Worm (Caenorhabditis elegans): Measurements from ENCODE around the gene F32H5.4.

F32H5.4 gene

DNA sequence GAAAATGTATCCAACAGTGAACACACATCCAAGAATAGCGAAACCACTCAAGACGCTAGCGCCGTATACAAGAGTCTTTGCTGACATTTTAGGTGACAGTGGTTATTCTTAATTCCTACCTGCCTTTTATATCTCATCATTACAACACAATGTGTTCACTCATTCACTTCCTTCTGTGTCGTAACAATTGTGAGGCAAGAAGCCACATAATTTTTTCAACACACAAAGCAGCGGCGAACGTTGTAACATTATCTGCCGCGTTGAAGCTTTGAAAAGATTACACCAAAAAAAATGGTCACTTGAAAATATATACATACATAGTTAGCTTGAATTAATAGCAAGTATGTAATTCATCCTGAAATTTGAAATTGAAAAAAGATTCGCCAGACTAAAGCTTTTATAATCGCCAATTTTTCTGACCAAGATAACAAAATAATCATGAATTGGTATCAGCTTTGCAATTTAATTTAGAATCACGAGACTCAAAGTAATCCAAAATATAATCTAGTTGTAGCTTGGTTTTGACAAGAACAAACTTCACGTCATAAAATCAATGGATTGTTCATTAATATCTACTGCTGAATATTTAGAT, 42.3 kb upstream of the F32H5.4 start, which contains the start of the genes col-161 and srh-18:
Gene col-161, minus strand, starts transcription at position 101 of the 592 bp plus-strand sequence.
Gene srh-18, plus strand, starts transcription at position 542 of the 592 bp plus-strand sequence.
- TF ChIP-seq tbx-2 (tag; optimal IDR thresholded peaks at IDR 0.05), result no peak
- TF ChIP-seq nhr-25 (tag; optimal IDR thresholded peaks at IDR 0.05), result peak; percentile 10
- TF ChIP-seq lin-15B (tag; optimal IDR thresholded peaks at IDR 0.05), result no peak
- no peak for TF ChIP-seq hmg-11 (tag; optimal IDR thresholded peaks at IDR 0.05)
- TF ChIP-seq nhr-77 (tag; optimal IDR thresholded peaks at IDR 0.05), result no peak
- no peak for TF ChIP-seq nhr-237 (tag; optimal IDR thresholded peaks at IDR 0.05)

DNA sequence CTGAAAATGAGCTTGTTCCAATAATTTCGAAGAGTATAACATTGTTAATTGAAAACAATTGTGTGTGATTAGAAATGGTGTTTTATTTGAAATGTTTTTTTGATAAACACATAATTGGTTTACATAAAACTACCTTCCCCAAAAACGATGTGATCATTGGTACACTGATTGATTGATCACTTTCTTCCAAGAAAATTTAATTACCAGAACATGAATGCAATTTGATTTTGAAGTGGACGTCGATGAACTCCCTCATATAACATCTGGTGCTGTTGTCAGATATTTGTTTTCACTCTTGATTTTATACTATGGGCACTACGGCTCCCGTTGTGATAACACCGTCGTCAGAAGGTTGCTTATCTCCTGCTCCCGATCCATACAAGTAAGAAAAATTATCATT, 39.7 kb upstream of the F32H5.4 start, which contains the start of gene srh-15:
Gene srh-15, plus strand, starts transcription at position 301 of the 400 bp plus-strand sequence.
- TF ChIP-seq sea-2 (GFP tag; optimal IDR thresholded peaks at IDR 0.05) (no peak), ceh-9 (tag; optimal IDR thresholded peaks at IDR 0.05) (no peak), elt-2 (tag; optimal IDR thresholded peaks at IDR 0.05) (no peak), nhr-77 (tag; optimal IDR thresholded peaks at IDR 0.05) (no peak), aly-2 (tag; optimal IDR thresholded peaks at IDR 0.05) (no peak), daf-12 (tag; optimal IDR thresholded peaks at IDR 0.05) (no peak), eor-1 (tag; optimal IDR thresholded peaks at IDR 0.05) (no peak), fkh-10 (GFP tag; optimal IDR thresholded peaks at IDR 0.05) (no peak), unc-62 (GFP tag; optimal IDR thresholded peaks at IDR 0.05) (no peak), ztf-11 (tag; optimal IDR thresholded peaks at IDR 0.05) (no peak), elt-1 (tag; optimal IDR thresholded peaks at IDR 0.05) (no peak), mml-1 (tag; optimal IDR thresholded peaks at IDR 0.05) (no peak), pqm-1 (tag; optimal IDR thresholded peaks at IDR 0.05) (no peak)

DNA sequence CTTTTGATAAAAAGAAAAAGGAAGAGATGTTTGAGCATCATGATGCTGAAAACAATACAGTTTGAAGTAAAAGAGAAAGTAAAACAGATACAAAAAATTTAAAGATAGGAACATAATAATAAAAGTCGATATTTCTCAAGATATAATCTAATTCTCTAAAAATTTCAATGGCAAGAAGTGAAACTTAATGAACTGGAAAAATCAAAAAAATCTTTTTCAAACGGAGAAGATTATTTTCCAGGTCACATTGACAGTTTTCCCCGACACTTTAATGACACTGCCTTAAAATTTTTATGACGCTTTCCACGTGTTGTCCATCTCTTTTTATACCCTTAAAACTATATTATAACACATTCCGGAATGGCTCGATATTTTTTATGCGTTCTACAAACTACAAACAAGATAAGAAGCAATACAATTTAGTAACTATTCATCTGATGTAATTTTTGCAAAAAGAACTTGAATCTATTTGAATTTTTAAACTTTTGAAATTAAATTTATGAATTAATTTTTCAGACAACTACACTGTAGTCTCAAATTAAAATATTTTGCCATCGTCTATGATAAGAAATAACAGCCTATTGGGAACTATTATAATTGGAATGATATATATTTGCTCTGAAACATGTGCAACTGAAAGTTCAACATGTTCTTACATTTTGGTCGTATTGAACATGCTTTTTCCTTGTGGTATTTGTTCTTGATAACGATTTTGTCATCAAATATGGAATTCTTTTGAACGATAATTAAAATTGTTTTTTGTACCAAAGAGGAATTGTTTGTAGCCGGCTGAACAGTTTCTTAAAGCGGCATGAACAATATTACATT, 35.2 kb upstream of the F32H5.4 start, which contains the start of gene C50B6.7:
Gene C50B6.7, minus strand, starts transcription at position 51 of the 828 bp plus-strand sequence.
- TF ChIP-seq mml-1 (tag; optimal IDR thresholded peaks at IDR 0.05) (no peak), unc-39 (tag; optimal IDR thresholded peaks at IDR 0.05) (no peak), elt-2 (tag; optimal IDR thresholded peaks at IDR 0.05) (peak; percentile 58), pqm-1 (tag; optimal IDR thresholded peaks at IDR 0.05) (peak; percentile 75)

DNA sequence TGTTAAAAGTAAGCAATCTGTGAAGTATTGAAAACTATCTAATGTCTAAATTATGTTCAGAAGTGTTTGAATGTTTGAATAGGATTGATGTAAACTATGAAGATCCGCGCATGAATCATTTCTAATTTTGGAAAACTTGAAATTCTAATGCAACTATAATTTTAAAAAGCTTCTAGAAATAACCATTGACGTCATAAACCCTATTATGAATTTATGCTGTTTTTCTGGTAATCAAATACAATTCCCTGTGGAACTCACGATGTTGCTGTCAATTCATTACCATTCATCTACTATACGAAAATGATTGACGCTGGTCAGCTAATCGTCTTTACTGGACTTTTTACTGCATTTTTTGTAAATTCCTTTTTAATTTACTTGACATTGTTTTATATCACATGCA, 32.9 kb upstream of the F32H5.4 start, which contains the start of gene str-37:
Gene str-37, plus strand, starts transcription at position 301 of the 400 bp plus-strand sequence.
- TF ChIP-seq unc-62 (GFP tag; optimal IDR thresholded peaks at IDR 0.05) (no peak), ceh-28 (tag; optimal IDR thresholded peaks at IDR 0.05) (no peak), egl-5 (tag; optimal IDR thresholded peaks at IDR 0.05) (no peak), snpc-4 (tag; optimal IDR thresholded peaks at IDR 0.05) (no peak), elt-2 (tag; optimal IDR thresholded peaks at IDR 0.05) (no peak), lin-39 (tag; optimal IDR thresholded peaks at IDR 0.05) (no peak), eor-1 (tag; optimal IDR thresholded peaks at IDR 0.05) (no peak), nfya-1 (tag; optimal IDR thresholded peaks at IDR 0.05; ENCODE audit: insufficient read depth) (no peak), egl-27 (tag; optimal IDR thresholded peaks at IDR 0.05) (no peak), ztf-11 (tag; optimal IDR thresholded peaks at IDR 0.05) (no peak), zag-1 (tag; optimal IDR thresholded peaks at IDR 0.05) (no peak), jun-1 (tag; optimal IDR thresholded peaks at IDR 0.05) (no peak), ama-1 (optimal IDR thresholded peaks at IDR 0.05) (no peak), ceh-82 (tag; optimal IDR thresholded peaks at IDR 0.05) (no peak)

DNA sequence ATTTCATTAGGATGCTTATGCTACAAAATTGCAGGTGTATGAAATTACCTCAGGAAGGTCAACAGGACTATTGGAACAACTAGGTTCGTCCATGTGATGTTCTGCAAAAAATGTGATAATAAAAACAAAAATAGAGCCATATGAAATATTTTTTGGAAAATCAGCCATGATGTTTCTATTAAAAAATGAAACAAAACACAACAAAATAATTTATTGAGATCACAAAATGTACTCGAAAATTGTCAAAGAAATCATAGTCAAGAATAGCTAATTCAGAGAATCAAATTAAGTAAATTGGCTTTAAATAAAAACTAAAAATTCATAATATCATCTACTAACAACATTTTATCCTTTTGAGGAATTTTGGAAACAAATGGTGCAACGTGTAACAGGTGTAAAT, 29.4 kb upstream of the F32H5.4 start, which contains the start of gene nhr-129:
Gene nhr-129, minus strand, starts transcription at position 101 of the 400 bp plus-strand sequence.
- no peak for TF ChIP-seq fos-1 (tag; optimal IDR thresholded peaks at IDR 0.05)
- no peak for TF ChIP-seq ceh-16 (tag; optimal IDR thresholded peaks at IDR 0.05)
- TF ChIP-seq unc-39 (tag; optimal IDR thresholded peaks at IDR 0.05), result no peak
- TF ChIP-seq ceh-82 (tag; optimal IDR thresholded peaks at IDR 0.05), result no peak
- no peak for TF ChIP-seq nhr-67 (tag; optimal IDR thresholded peaks at IDR 0.05)
- no peak for TF ChIP-seq snpc-4 (tag; optimal IDR thresholded peaks at IDR 0.05)
- TF ChIP-seq zag-1 (tag; optimal IDR thresholded peaks at IDR 0.05), result no peak
- no peak for TF ChIP-seq ceh-28 (tag; optimal IDR thresholded peaks at IDR 0.05)
